Worm (Caenorhabditis elegans) whole organism, L1 larva: ENCODE measurements around the gene F28H6.7.
A peak's percentile ranks its signal among the peaks of the same experiment; 100 is the strongest.

Experiments used
- C04F5.9 ChIP-seq: sonication (generic microtip); optimal IDR thresholded peaks from 2 replicates; lab custom pipeline; 2016; ENCODE audit warnings: missing genetic modification characterization, missing compliant biosample characterization
- C16A3.4 ChIP-seq: fragments of 150-350 bp; optimal IDR thresholded peaks from 2 replicates; lab custom pipeline; 2014; ENCODE audit warnings: missing biosample characterization, missing genetic modification characterization
- F16B12.6 ChIP-seq: fragments of 150-350 bp; optimal IDR thresholded peaks from 2 replicates; lab custom pipeline; 2014; ENCODE audit warnings: missing biosample characterization, missing genetic modification characterization
- aly-2 ChIP-seq: fragments of 150-350 bp; optimal IDR thresholded peaks from 2 replicates; lab custom pipeline; 2014; ENCODE audit warnings: missing biosample characterization, missing genetic modification characterization
- ama-1 ChIP-seq: fragments of 150-350 bp; optimal IDR thresholded peaks from 2 replicates; lab custom pipeline; 2014
- blmp-1 ChIP-seq: fragments of 150-350 bp; optimal IDR thresholded peaks from 2 replicates; lab custom pipeline; 2014; ENCODE audit warnings: missing biosample characterization, missing genetic modification characterization
- ceh-63 ChIP-seq: fragments of 200-800 bp; sonication (Bioruptor generic); optimal IDR thresholded peaks from 2 replicates; lab custom pipeline; 2018; ENCODE audit warnings: mild to moderate bottlenecking, missing genetic modification characterization, missing compliant biosample characterization
- ceh-82 ChIP-seq, 3 experiments: fragments of 150-350 bp in 1 of 3; sonication (generic microtip) in 2 of 3; optimal IDR thresholded peaks; 2 replicates each; lab custom pipeline; 2014 to 2017; ENCODE audit warnings: missing biosample characterization in 3 of 3, missing genetic modification characterization in 3 of 3
- ceh-88 ChIP-seq: fragments of 200-800 bp; sonication (Bioruptor generic); IDR thresholded peaks from 2 replicates; pipeline ENCODE4 v1.3.6; 2022; ENCODE audit warnings: missing genetic modification characterization, missing compliant biosample characterization
- ceh-90 ChIP-seq: sonication (generic microtip); optimal IDR thresholded peaks from 2 replicates; lab custom pipeline; 2016; ENCODE audit warnings: missing genetic modification characterization, missing compliant biosample characterization
- ces-1 ChIP-seq: fragments of 150-350 bp; optimal IDR thresholded peaks from 2 replicates; lab custom pipeline; 2014; ENCODE audit warnings: missing biosample characterization, missing genetic modification reagents, missing genetic modification characterization
- dpl-1 ChIP-seq, 3 experiments: fragments of 150-350 bp in 2 of 3; sonication (generic microtip) in 1 of 3; optimal IDR thresholded peaks; 2 replicates each; lab custom pipeline; 2014 to 2017; ENCODE audit warnings: missing biosample characterization in 3 of 3, missing genetic modification characterization in 3 of 3, missing genetic modification reagents in 3 of 3
- dsc-1 ChIP-seq: sonication (generic microtip); optimal IDR thresholded peaks from 2 replicates; lab custom pipeline; 2016; ENCODE audit warnings: mild to moderate bottlenecking, missing genetic modification characterization, missing compliant biosample characterization
- efl-3 ChIP-seq: fragments of 200-800 bp; sonication (Bioruptor generic); optimal IDR thresholded peaks from 2 replicates; lab custom pipeline; 2018; ENCODE audit warnings: mild to moderate bottlenecking, missing genetic modification characterization, missing compliant biosample characterization
- egl-13 ChIP-seq: sonication (generic microtip); optimal IDR thresholded peaks from 2 replicates; lab custom pipeline; 2016; ENCODE audit warnings: missing genotype, missing genetic modification reagents, missing genetic modification characterization, missing compliant biosample characterization
- elt-2 ChIP-seq: sonication (generic microtip); optimal IDR thresholded peaks from 2 replicates; lab custom pipeline; 2016; ENCODE audit warnings: missing genetic modification characterization, mild to moderate bottlenecking, inconsistent platforms, missing compliant biosample characterization, missing genetic modification reagents
- elt-3 ChIP-seq, 6 experiments: fragments of 150-350 bp in 1 of 6; sonication (generic microtip); optimal IDR thresholded peaks; 2 replicates each; lab custom pipeline; 2017 to 2018; ENCODE audit warnings: missing biosample characterization in 6 of 6, missing genetic modification characterization in 6 of 6, inconsistent platforms in 1 of 6
- fkh-10 ChIP-seq: sonication (generic microtip); optimal IDR thresholded peaks from 2 replicates; lab custom pipeline; 2017; ENCODE audit warnings: missing biosample characterization, missing genetic modification reagents, missing genetic modification characterization
- fkh-8 ChIP-seq: sonication (generic microtip); optimal IDR thresholded peaks from 2 replicates; lab custom pipeline; 2016; ENCODE audit warnings: mild to moderate bottlenecking, missing genetic modification characterization, missing compliant biosample characterization
- fos-1 ChIP-seq: fragments of 150-350 bp; optimal IDR thresholded peaks from 2 replicates; lab custom pipeline; 2014; ENCODE audit warnings: missing biosample characterization, missing genetic modification characterization
- isw-1 ChIP-seq: fragments of 200-800 bp; sonication (Bioruptor generic); IDR thresholded peaks from 2 replicates; pipeline ENCODE4 v1.3.6; 2022; ENCODE audit warnings: missing genetic modification characterization, missing compliant biosample characterization
- jun-1 ChIP-seq: fragments of 150-350 bp; optimal IDR thresholded peaks from 2 replicates; lab custom pipeline; 2014; ENCODE audit warnings: missing biosample characterization, missing genetic modification reagents, missing genetic modification characterization
- lin-13 ChIP-seq: fragments of 150-350 bp; optimal IDR thresholded peaks from 2 replicates; lab custom pipeline; 2014; ENCODE audit warnings: missing biosample characterization, missing genetic modification reagents, missing genetic modification characterization
- lin-14 ChIP-seq: fragments of 200-800 bp; sonication (Bioruptor generic); optimal IDR thresholded peaks from 2 replicates; lab custom pipeline; 2018; ENCODE audit warnings: mild to moderate bottlenecking, missing genetic modification characterization, moderate library complexity, missing compliant biosample characterization
- lin-15B ChIP-seq: fragments of 150-350 bp; sonication (generic microtip); optimal IDR thresholded peaks from 3 replicates; lab custom pipeline; 2014; ENCODE audit warnings: missing biosample characterization, missing genetic modification characterization
- lin-35 ChIP-seq, 2 experiments: fragments of 150-350 bp; optimal IDR thresholded peaks; 2 replicates each; lab custom pipeline; 2014; ENCODE audit warnings: missing biosample characterization in 2 of 2, missing genetic modification characterization in 2 of 2, missing genetic modification reagents in 2 of 2
- lir-3 ChIP-seq: sonication (generic microtip); optimal IDR thresholded peaks from 2 replicates; lab custom pipeline; 2016; ENCODE audit warnings: mild to moderate bottlenecking, missing genetic modification characterization, moderate library complexity, missing compliant biosample characterization; ENCODE audit not compliant: poor library complexity
- lsy-2 ChIP-seq, 2 experiments: fragments of 150-350 bp; optimal IDR thresholded peaks; 2 replicates each; lab custom pipeline; 2014; ENCODE audit warnings: missing biosample characterization in 2 of 2, missing genetic modification characterization in 2 of 2
- mab-9 ChIP-seq: fragments of 200-800 bp; sonication (Bioruptor generic); IDR thresholded peaks from 2 replicates; pipeline ENCODE4 v1.3.6; 2022; ENCODE audit warnings: missing genetic modification reagents, missing genetic modification characterization, missing compliant biosample characterization
- mep-1 ChIP-seq: fragments of 150-350 bp; optimal IDR thresholded peaks from 2 replicates; lab custom pipeline; 2014; ENCODE audit warnings: missing biosample characterization, missing genetic modification characterization
- nhr-12 ChIP-seq: sonication (generic microtip); optimal IDR thresholded peaks from 2 replicates; lab custom pipeline; 2017; ENCODE audit warnings: missing biosample characterization, missing genetic modification characterization
- nhr-19 ChIP-seq: fragments of 200-800 bp; sonication (Bioruptor generic); conservative IDR thresholded peaks from 2 replicates; pipeline ENCODE4 v1.3.6; 2022; ENCODE audit warnings: missing genetic modification characterization, missing compliant biosample characterization
- nhr-20 ChIP-seq: sonication (generic microtip); optimal IDR thresholded peaks from 2 replicates; lab custom pipeline; 2016; ENCODE audit warnings: mild to moderate bottlenecking, missing genetic modification characterization, missing compliant biosample characterization
- nhr-71 ChIP-seq: sonication (generic microtip); optimal IDR thresholded peaks from 2 replicates; lab custom pipeline; 2016; ENCODE audit warnings: mild to moderate bottlenecking, missing genetic modification characterization, moderate library complexity, missing compliant biosample characterization
- nhr-77 ChIP-seq: fragments of 150-350 bp; optimal IDR thresholded peaks from 2 replicates; lab custom pipeline; 2014; ENCODE audit warnings: missing biosample characterization, missing genetic modification characterization
- nhr-84 ChIP-seq: sonication (generic microtip); optimal IDR thresholded peaks from 2 replicates; lab custom pipeline; 2017; ENCODE audit warnings: missing biosample characterization, missing genetic modification characterization
- nhr-85 ChIP-seq: sonication (generic microtip); peaks from one replicate; lab custom pipeline; 2016; ENCODE audit warnings: missing genetic modification characterization, inconsistent platforms, missing compliant biosample characterization
- nhr-90 ChIP-seq: sonication (generic microtip); optimal IDR thresholded peaks from 2 replicates; lab custom pipeline; 2016; ENCODE audit warnings: mild to moderate bottlenecking, missing genetic modification characterization, missing compliant biosample characterization; ENCODE audit not compliant: poor library complexity
- pax-3 ChIP-seq: fragments of 200-800 bp; sonication (Bioruptor generic); optimal IDR thresholded peaks from 2 replicates; lab custom pipeline; 2018; ENCODE audit warnings: mild to moderate bottlenecking, missing genetic modification characterization, moderate library complexity, missing compliant biosample characterization
- rnt-1 ChIP-seq: sonication (generic microtip); optimal IDR thresholded peaks from 2 replicates; lab custom pipeline; 2016; ENCODE audit warnings: mild to moderate bottlenecking, missing genetic modification characterization, moderate library complexity, missing compliant biosample characterization
- skn-1 ChIP-seq: fragments of 150-350 bp; optimal IDR thresholded peaks from 2 replicates; lab custom pipeline; 2014; ENCODE audit warnings: missing biosample characterization, missing genetic modification characterization
- snpc-4 ChIP-seq: fragments of 150-350 bp; optimal IDR thresholded peaks from 2 replicates; lab custom pipeline; 2014; ENCODE audit warnings: missing biosample characterization, missing genetic modification characterization
- snu-23 ChIP-seq: sonication (generic microtip); optimal IDR thresholded peaks from 2 replicates; lab custom pipeline; 2016; ENCODE audit warnings: missing genetic modification characterization, missing compliant biosample characterization
- sox-4 ChIP-seq: sonication (generic microtip); optimal IDR thresholded peaks from 2 replicates; lab custom pipeline; 2016; ENCODE audit warnings: missing genetic modification characterization, missing compliant biosample characterization
- swsn-7 ChIP-seq: sonication (generic microtip); optimal IDR thresholded peaks from 2 replicates; lab custom pipeline; 2016; ENCODE audit warnings: missing genetic modification characterization, missing compliant biosample characterization
- unc-130 ChIP-seq: fragments of 150-350 bp; optimal IDR thresholded peaks from 2 replicates; lab custom pipeline; 2017; ENCODE audit warnings: missing biosample characterization, missing genetic modification characterization, inconsistent platforms
- unc-62 ChIP-seq: fragments of 150-350 bp; optimal IDR thresholded peaks from 2 replicates; lab custom pipeline; 2014; ENCODE audit warnings: missing biosample characterization, missing genetic modification reagents, missing genetic modification characterization
- unc-86 ChIP-seq: sonication (generic microtip); optimal IDR thresholded peaks from 2 replicates; lab custom pipeline; 2016; ENCODE audit warnings: missing genetic modification characterization, missing compliant biosample characterization
- unc-98 ChIP-seq: fragments of 200-800 bp; sonication (Bioruptor generic); IDR thresholded peaks from 2 replicates; pipeline ENCODE4 v1.3.6; 2022; ENCODE audit warnings: missing genetic modification characterization, missing compliant biosample characterization
- zag-1 ChIP-seq: fragments of 150-350 bp; optimal IDR thresholded peaks from 2 replicates; lab custom pipeline; 2014; ENCODE audit warnings: missing biosample characterization, missing genetic modification characterization

F28H6.7 gene

DNA sequence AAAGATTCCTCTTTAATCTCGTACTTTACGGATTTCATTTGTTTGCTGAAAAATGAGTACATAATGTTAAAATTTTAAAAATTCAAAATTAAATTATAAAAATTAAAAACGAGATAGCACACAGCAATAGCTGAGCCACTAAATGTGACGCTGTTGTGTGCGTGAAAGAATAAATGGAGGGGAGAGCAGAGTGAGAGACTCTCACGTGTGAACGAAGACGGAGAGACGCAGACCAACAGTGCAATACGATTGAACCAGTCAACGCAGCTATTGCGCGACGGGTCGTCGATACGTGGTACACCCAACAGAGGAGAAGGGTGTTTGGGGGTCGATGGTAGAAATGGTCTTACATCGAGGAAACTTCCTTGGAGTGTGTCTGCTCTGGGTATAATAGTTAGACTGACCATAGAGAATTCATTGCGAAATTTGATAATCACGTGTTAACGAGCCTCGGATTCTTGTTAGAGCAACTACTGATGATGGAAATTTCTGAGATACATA, 17.2 kb upstream of the F28H6.7 start, which contains the start of gene F16B12.4 (continued):
- TF ChIP-seq egl-13 (tag; lab: Kevin White, UChicago) (no peak), aly-2 (tag; lab: Kevin White, UChicago) (no peak)

DNA sequence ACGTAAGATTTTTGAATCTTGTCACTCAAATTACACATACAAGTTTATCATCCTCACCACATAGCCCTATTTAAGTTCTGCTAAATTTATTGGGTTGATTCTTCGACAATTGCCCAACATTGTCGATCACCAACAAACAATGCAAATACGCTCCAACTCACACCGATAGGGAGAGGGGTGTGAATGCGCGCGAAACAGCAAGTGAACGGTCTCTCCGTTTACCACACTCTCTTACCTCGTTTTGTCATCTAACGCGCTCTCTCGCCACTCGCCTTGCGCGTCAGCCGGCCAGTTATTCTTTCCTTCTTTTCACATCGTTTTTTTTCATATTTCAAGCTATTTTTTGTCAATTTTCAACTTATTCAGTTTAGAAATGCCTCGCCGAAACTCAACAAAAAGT, 13.9 kb upstream of the F28H6.7 start, which contains the start of gene F16B12.6:
TSS of gene F16B12.6 (plus strand) at position 331 of the 400 bp plus-strand sequence.
- peak; percentile 94 for TF ChIP-seq lin-35 (GFP tag; optimal IDR thresholded peaks at IDR 0.05; lab: Kevin White, UChicago)
- peak; percentile 54 for TF ChIP-seq dsc-1 (tag; lab: Kevin White, UChicago)
- TF ChIP-seq nhr-77 (tag; lab: Kevin White, UChicago), result peak; percentile 63
- peak; percentile 68 for TF ChIP-seq nhr-90 (tag; lab: Kevin White, UChicago)
- TF ChIP-seq unc-86, result peak; percentile 64
- peak; percentile 57; the same call in 1 of the 2 replicates for TF ChIP-seq ceh-88 (GFP tag; lab: Robert Waterston, UW)
- peak; percentile 53 for TF ChIP-seq aly-2 (tag; lab: Kevin White, UChicago)
- peak; percentile 91 for TF ChIP-seq snu-23 (GFP tag; lab: Kevin White, UChicago)
- peak; percentile 92 for TF ChIP-seq fkh-8
- TF ChIP-seq sox-4 (tag; lab: Kevin White, UChicago), result no peak
- TF ChIP-seq unc-98, result no peak
- TF ChIP-seq zag-1 (tag; lab: Kevin White, UChicago), result no peak
- peak; percentile 88 for TF ChIP-seq lin-15B (tag; lab: Kevin White, UChicago)
- no peak for TF ChIP-seq ceh-90
- peak; percentile 86 to 90 (median 88) for TF ChIP-seq dpl-1 (GFP tag; optimal IDR thresholded peaks at IDR 0.05; lab: Kevin White, UChicago)
- no peak for TF ChIP-seq ceh-63 (GFP tag; lab: Kevin White, UChicago)
- peak; percentile 59 for TF ChIP-seq blmp-1 (tag; lab: Kevin White, UChicago)
- no peak for TF ChIP-seq nhr-84 (tag; lab: Kevin White, UChicago)
- no peak for TF ChIP-seq ces-1 (GFP tag; lab: Kevin White, UChicago)
- TF ChIP-seq elt-2, result peak; percentile 23
- peak; percentile 71 to 83 for TF ChIP-seq lsy-2 (tag; optimal IDR thresholded peaks at IDR 0.05; lab: Kevin White, UChicago)
- TF ChIP-seq unc-130 (tag; lab: Kevin White, UChicago), result peak; percentile 19
- TF ChIP-seq ama-1 (lab: Kevin White, UChicago), result no peak
- TF ChIP-seq nhr-71 (tag; lab: Kevin White, UChicago), result peak; percentile 88
- peak; percentile 56 to 91 (median 64) for TF ChIP-seq ceh-82 (tag; optimal IDR thresholded peaks at IDR 0.05; lab: Kevin White, UChicago)
- TF ChIP-seq egl-13 (tag; lab: Kevin White, UChicago), result peak; percentile 44
- TF ChIP-seq snpc-4 (tag; lab: Kevin White, UChicago), result peak; percentile 72
- peak; percentile 75 for TF ChIP-seq skn-1 (tag; lab: Kevin White, UChicago)
- TF ChIP-seq unc-62 (GFP tag; lab: Kevin White, UChicago), result no peak
- no peak for TF ChIP-seq nhr-12
- TF ChIP-seq F16B12.6 (tag; lab: Kevin White, UChicago), result peak; percentile 77
- peak; percentile 28 for TF ChIP-seq fkh-10 (GFP tag; lab: Kevin White, UChicago)
- peak; percentile 31 for TF ChIP-seq pax-3 (tag; lab: Kevin White, UChicago)
- TF ChIP-seq lin-13 (GFP tag; lab: Kevin White, UChicago), result peak; percentile 78
- TF ChIP-seq nhr-85 (tag; lab: Kevin White, UChicago), result peak; percentile 90
- TF ChIP-seq nhr-19, result peak; percentile 71
- TF ChIP-seq elt-3 (tag; optimal IDR thresholded peaks at IDR 0.05; lab: Kevin White, UChicago), result peak in 3 of 6 experiments; percentile 8 to 46 (median 34)
- TF ChIP-seq C04F5.9, result peak; percentile 16
- peak; percentile 85 for TF ChIP-seq mep-1 (tag; lab: Kevin White, UChicago)
- peak; percentile 72 for TF ChIP-seq rnt-1 (tag; lab: Kevin White, UChicago)
- TF ChIP-seq fos-1 (tag; lab: Kevin White, UChicago), result peak; percentile 78
- peak; percentile 79 for TF ChIP-seq C16A3.4
- TF ChIP-seq efl-3, result no peak
- TF ChIP-seq isw-1, result peak; percentile 71
- TF ChIP-seq nhr-20 (tag; lab: Kevin White, UChicago), result peak; percentile 85
- TF ChIP-seq lin-14 (GFP tag; lab: Kevin White, UChicago), result peak; percentile 97
- peak; percentile 52 for TF ChIP-seq jun-1
- peak; percentile 13 for TF ChIP-seq lir-3 (tag; lab: Kevin White, UChicago)
- peak; percentile 82 for TF ChIP-seq swsn-7 (tag; lab: Kevin White, UChicago)
- TF ChIP-seq mab-9 (GFP tag; lab: Robert Waterston, UW), result peak; percentile 47; the same call in 1 of the 2 replicates
